Worm (Caenorhabditis elegans): Measurements from ENCODE around the gene Y17G7B.22.

Y17G7B.22 gene

DNA sequence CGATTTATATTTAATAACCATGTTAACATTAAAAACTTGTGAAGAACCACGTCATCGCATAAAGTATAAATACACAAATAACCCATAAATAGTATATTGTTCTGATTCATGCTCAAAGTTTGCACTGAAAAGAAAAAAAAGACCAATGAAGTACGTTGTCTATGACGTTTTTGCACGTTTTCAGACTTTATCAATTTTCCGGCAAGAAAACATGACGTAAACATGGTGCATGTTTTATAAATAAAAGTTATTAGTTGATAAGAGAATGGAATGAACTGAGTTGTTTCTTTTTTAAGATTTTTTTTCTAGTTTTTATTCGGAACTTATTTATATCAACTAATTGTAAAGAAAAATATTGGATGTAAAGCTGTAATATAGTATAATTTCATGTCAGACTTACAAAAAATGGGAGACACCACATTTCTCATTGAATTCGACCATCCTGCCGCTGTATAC, 3.1 kb upstream of the Y17G7B.22 start, which contains the start of gene arrd-8 (continued):
- TF ChIP-seq ceh-20 (GFP tag; IDR thresholded peaks at IDR 0.05): no peak
- TF ChIP-seq F37D6.2 (tag; optimal IDR thresholded peaks at IDR 0.05): no peak
- TF ChIP-seq mes-2 (tag; optimal IDR thresholded peaks at IDR 0.05; ENCODE audit: poor library complexity, severe bottlenecking): no peak
- TF ChIP-seq unc-130 (GFP tag; optimal IDR thresholded peaks at IDR 0.05): no peak
- TF ChIP-seq nhr-10 (tag; optimal IDR thresholded peaks at IDR 0.05): no peak
- TF ChIP-seq Y75B8A.6 (GFP tag; IDR thresholded peaks at IDR 0.05): no peak
- TF ChIP-seq nhr-237 (tag; optimal IDR thresholded peaks at IDR 0.05): no peak
- no peak for TF ChIP-seq lin-15B (tag; optimal IDR thresholded peaks at IDR 0.05)
- no peak for TF ChIP-seq jun-1 (tag; optimal IDR thresholded peaks at IDR 0.05)
- TF ChIP-seq zfp-3 (GFP tag; conservative IDR thresholded peaks at IDR 0.05): no peak
- TF ChIP-seq sdz-12 (GFP tag; optimal IDR thresholded peaks at IDR 0.05): no peak
- TF ChIP-seq zfp-2 (tag; optimal IDR thresholded peaks at IDR 0.05): no peak
- no peak for TF ChIP-seq nhr-102 (tag; optimal IDR thresholded peaks at IDR 0.05)
- no peak for TF ChIP-seq lin-29 (GFP tag; IDR thresholded peaks at IDR 0.05)
- TF ChIP-seq snpc-4 (tag; optimal IDR thresholded peaks at IDR 0.05): no peak
- TF ChIP-seq php-3 (GFP tag; IDR thresholded peaks at IDR 0.05): no peak
- no peak for TF ChIP-seq ZK546.5 (tag; optimal IDR thresholded peaks at IDR 0.05)
- no peak for TF ChIP-seq nhr-41 (GFP tag; IDR thresholded peaks at IDR 0.05)
- no peak for TF ChIP-seq lir-3 (tag; optimal IDR thresholded peaks at IDR 0.05)
- peak; percentile 20 for TF ChIP-seq nhr-77 (tag; optimal IDR thresholded peaks at IDR 0.05)

DNA sequence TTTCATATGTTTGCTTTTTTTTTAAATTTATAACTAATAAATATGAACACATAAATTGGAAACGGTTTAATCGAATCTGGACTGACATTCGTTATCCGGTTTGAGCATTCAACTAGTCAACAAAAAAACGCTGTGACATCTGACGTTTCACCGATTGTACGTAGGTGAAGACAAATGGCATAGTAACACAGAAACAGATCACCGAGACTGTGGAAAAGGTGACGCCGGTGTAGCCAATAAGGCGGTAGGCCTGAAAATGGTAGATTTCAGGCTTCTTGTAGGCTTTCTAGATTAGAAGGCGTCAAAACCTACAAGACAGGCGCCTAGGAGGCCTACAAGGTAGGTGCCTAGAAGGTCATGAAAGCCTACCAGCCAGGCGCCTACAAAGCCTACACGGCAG, 3.4 kb downstream of the Y17G7B.22 start:
- TF ChIP-seq aha-1 (tag): peak; percentile 97
- TF ChIP-seq ceh-28 (tag; optimal IDR thresholded peaks at IDR 0.05): no peak

DNA sequence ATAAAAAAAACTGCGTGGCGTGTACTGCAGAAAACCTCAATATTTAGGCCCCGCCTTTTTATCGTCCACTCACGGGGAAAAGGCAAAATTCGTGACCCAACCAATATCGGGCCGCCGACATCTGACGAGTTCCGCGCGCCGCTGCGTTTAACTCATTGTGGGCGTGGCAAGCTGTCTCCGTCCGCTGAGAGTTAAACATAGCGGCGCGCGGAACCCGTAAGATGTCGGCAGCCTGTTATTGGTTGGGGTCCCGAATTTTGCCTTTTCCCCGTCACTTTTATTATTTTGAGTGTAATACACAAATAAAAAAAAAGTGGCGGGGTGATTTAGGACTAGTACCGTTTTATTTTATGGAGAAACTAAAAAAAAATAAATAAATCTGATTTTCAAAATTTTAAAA, 8.5 kb downstream of the Y17G7B.22 start:
- TF ChIP-seq pha-4 (GFP tag; IDR thresholded peaks at IDR 0.05): no peak
- no peak for TF ChIP-seq pha-4 (tag; optimal IDR thresholded peaks at IDR 0.05)
- no peak for TF ChIP-seq php-3 (GFP tag; IDR thresholded peaks at IDR 0.05)
- TF ChIP-seq nhr-48 (tag; optimal IDR thresholded peaks at IDR 0.05): no peak
- no peak for TF ChIP-seq lir-3 (tag; optimal IDR thresholded peaks at IDR 0.05)
- TF ChIP-seq lin-38 (GFP tag; IDR thresholded peaks at IDR 0.05): peak; percentile 19; the same call in 1 of the 2 replicates
- TF ChIP-seq set-16 (GFP tag; IDR thresholded peaks at IDR 0.05): peak; percentile 41; the same call in 1 of the 2 replicates

DNA sequence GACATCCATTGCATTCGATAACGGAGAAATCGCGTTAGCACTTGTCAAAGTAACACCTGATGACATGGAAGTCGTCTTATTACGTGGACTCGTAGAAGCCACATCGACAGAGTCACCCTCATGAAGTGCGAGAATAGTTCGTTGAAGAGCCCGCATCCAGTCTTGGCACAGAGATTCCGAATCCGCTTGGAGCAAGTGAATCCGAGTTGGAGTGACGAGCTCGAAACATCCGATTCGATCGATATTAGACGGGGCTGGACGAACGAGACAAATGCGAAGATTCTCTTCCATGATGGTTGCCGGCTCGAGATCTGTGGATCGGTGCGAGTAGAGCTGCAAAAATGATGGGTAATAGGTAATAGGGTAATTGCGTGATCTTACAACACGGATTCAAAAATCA, 9.5 kb downstream of the Y17G7B.22 start:
- TF ChIP-seq hlh-11 (tag; optimal IDR thresholded peaks at IDR 0.05) (no peak), unc-62 (GFP tag; optimal IDR thresholded peaks at IDR 0.05 in 1 of 2) (peak in 1 of 2 experiments; percentile 98), unc-62 (tag; optimal IDR thresholded peaks at IDR 0.05) (no peak), lin-38 (GFP tag; IDR thresholded peaks at IDR 0.05) (no peak), F37D6.2 (tag; optimal IDR thresholded peaks at IDR 0.05) (no peak), ctbp-1 (GFP tag; IDR thresholded peaks at IDR 0.05) (no peak), ztf-7 (tag; optimal IDR thresholded peaks at IDR 0.05) (no peak), nhr-25 (tag; optimal IDR thresholded peaks at IDR 0.05; ENCODE audit: borderline replicate concordance, insufficient read depth) (no peak)

DNA sequence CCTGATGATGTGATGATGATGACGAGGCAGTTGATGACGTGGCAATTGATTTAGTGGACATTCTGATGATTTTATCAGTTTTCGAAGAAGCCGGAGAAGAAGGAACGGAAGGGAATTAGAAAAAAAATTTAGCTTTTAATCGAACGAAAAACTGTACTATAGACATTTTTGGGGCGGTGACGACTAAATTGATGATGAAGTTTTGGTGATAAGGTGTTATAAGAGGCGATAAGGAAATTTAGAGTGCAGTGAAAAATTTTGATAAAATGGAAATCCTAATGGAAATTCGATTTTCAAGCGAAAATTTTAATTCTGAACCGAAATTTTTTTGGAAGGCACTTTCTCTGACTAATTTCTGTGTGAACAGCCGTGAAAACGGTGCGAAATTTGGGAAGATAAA, 12.2 kb downstream of the Y17G7B.22 start:
- TF ChIP-seq nhr-28 (tag; optimal IDR thresholded peaks at IDR 0.05) (no peak), lsy-2 (tag; optimal IDR thresholded peaks at IDR 0.05) (no peak), hif-1 (tag; optimal IDR thresholded peaks at IDR 0.05) (no peak), pqm-1 (tag; optimal IDR thresholded peaks at IDR 0.05) (peak; percentile 34), dve-1 (tag; optimal IDR thresholded peaks at IDR 0.05; ENCODE audit: insufficient read depth) (peak; percentile 47), ceh-32 (tag; optimal IDR thresholded peaks at IDR 0.05; ENCODE audit: poor library complexity) (no peak)

All from whole organism, L4 larva.